Fruit fly (Drosophila melanogaster) Kc167 (cell line): Measurements from ENCODE around the gene Grx1.

Experiments
- Myc ChIP-seq: fragments of >200 bp; optimal IDR thresholded peaks from 2 replicates; lab custom pipeline; 2017; ENCODE audit warnings: missing external identifiers
- Sin3A ChIP-seq: fragments of >200 bp; optimal IDR thresholded peaks from 2 replicates; lab custom pipeline; 2018; ENCODE audit warnings: missing external identifiers
- h ChIP-seq: fragments of >200 bp; optimal IDR thresholded peaks from 3 replicates; lab custom pipeline; 2018; ENCODE audit warnings: missing external identifiers
- insv ChIP-seq: fragments of >200 bp; optimal IDR thresholded peaks from 3 replicates; lab custom pipeline; 2018; ENCODE audit warnings: missing external identifiers
- psq ChIP-seq: fragments of >200 bp; optimal IDR thresholded peaks from 2 replicates; lab custom pipeline; 2017; ENCODE audit warnings: missing external identifiers
- ttk ChIP-seq: sonication (Bioruptor generic); optimal IDR thresholded peaks from 2 replicates; lab custom pipeline; 2017; ENCODE audit warnings: missing external identifiers

The Grx1 gene

DNA sequence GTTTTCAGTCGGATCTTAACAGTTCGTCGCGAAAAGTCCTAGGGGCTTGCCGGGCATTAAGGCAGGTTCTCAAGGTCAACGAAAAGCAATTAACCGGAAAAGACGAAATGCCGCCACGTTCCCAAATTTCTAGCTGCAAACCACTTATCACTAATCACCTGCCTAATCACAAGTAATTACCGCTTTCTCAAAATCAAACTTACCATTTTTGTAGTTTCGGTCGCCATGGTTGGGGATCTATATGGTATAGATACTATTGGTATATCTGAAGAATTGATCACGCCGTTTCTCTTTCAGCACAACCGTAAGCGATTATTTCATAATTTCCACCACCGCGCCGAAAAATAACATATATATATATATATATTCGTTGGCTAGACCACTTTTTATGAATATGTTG is 23.2 kb upstream of the Grx1 start:
- no peak for TF ChIP-seq Myc (lab: Kevin White, UChicago)
- TF ChIP-seq h, result no peak
- TF ChIP-seq insv (lab: Kevin White, UChicago), result no peak
- no peak for TF ChIP-seq psq (lab: Kevin White, UChicago)
- TF ChIP-seq ttk (lab: Kevin White, UChicago), result no peak
- no peak for TF ChIP-seq Sin3A

DNA sequence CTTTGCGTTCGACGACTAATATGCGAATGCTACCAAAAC is 23.0 kb upstream of the Grx1 start, which contains the start of gene Indy:
Indy (minus strand) TSS at position 35 of the 39 bp plus-strand sequence.
- TF ChIP-seq Sin3A, result no peak

DNA sequence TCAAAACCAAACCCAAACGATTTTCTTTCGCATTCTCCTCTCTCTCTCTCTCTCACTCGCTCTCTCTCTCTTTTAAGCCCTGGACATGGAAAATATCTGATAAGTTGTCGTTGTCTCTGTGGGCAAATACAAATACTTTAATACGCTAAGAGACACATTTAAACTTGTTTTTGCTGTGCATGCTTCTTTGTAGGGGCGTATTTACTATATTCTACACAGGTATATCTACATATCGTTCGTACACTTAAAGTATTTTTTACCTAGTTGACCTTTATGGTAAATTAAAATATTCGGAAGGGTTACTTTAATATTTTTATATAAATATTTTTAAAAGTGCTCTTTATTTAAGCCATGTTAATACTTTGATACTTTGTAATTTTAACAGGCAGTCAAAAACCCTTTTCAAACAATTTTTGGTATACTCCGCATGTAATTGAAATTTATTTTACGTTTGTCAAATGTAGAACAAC is 22.7 kb upstream of the Grx1 start:
- TF ChIP-seq Sin3A, result no peak
- TF ChIP-seq ttk (lab: Kevin White, UChicago), result no peak
- no peak for TF ChIP-seq Myc (lab: Kevin White, UChicago)
- no peak for TF ChIP-seq h
- no peak for TF ChIP-seq psq (lab: Kevin White, UChicago)
- no peak for TF ChIP-seq insv (lab: Kevin White, UChicago)

DNA sequence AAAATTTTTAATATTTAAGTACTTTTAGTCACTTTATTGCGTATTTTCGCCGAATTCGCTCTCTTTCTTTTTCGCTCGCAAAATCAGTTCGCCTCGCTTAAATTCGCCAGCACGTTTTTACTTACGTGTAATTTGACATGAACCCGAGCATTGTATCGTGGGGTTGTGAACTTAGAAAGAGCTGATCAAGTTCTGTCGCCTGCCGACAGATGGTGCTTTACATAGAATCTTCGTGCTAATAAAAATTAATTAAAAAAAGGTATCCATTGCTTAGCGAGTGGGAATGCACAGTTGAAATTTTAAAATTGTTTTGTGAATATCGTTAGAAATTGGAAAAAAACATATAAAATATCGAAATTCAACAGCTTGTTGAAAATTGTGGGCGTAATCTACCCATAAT is 20.6 kb upstream of the Grx1 start:
- TF ChIP-seq insv (lab: Kevin White, UChicago), result no peak
- TF ChIP-seq Sin3A, result no peak
- no peak for TF ChIP-seq Myc (lab: Kevin White, UChicago)
- TF ChIP-seq ttk (lab: Kevin White, UChicago), result no peak
- TF ChIP-seq psq (lab: Kevin White, UChicago), result no peak
- TF ChIP-seq h, result peak; percentile 82

DNA sequence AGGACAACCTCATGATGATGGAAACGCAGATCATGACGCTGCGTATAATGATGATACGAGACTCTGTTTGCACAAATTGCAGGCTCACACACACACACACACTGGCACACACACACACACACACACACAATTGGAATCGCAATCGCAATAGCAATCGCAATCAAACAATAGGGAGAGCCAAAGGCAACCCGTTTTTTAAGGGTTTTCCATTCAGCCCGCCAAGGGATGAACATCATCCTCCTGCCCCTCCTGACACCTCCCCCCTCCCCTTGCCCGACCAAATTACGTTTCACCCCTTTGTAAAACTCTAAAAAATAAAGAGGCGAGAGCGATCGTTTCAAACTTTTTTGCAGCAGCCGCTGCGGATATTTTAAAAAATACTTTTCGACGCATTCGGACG is 16.8 kb upstream of the Grx1 start:
- no peak for TF ChIP-seq insv (lab: Kevin White, UChicago)
- TF ChIP-seq h, result no peak
- TF ChIP-seq ttk (lab: Kevin White, UChicago), result no peak
- TF ChIP-seq Myc (lab: Kevin White, UChicago), result no peak
- TF ChIP-seq Sin3A, result no peak
- no peak for TF ChIP-seq psq (lab: Kevin White, UChicago)

DNA sequence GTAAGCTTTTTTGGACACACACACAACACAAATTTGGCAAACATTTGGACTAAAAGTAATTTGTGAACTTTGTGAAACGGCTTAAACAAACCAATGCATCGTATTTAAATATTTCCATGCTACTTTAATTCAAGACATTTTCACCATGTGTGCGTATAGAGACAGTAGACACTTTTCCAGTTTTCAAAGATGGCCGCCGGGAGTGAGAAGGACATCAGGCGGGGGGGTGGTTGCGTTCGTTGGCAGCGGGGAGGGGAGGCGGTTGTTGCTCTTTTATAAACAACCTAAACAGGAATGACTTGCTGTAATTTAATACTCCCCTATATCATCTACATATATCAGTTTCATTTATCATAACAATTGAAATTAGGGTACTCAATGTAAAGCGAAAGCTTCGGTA is 15.6 kb upstream of the Grx1 start:
- TF ChIP-seq Myc (lab: Kevin White, UChicago) (no peak), insv (lab: Kevin White, UChicago) (no peak), h (no peak), ttk (lab: Kevin White, UChicago) (no peak), Sin3A (no peak), psq (lab: Kevin White, UChicago) (no peak)

DNA sequence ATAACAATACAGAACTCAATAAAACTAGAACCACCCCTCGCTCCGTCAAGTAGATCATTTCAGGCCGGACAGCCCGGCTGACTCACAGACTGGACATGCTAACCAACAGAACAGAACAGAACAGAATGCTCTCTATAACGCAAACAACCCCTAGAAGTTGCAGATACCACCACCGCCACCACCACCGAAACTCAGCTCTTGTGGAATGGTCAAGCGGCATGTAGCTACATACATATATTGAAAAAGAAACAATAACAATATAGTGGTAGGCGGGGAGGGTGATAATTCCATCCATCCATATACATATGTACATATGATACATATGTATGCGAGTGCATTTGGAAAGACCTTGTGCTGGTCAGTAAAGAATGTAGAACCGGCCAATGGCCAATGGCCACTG is 14.6 kb upstream of the Grx1 start:
- TF ChIP-seq Sin3A, result no peak
- TF ChIP-seq Myc (lab: Kevin White, UChicago), result no peak
- TF ChIP-seq insv (lab: Kevin White, UChicago), result no peak
- TF ChIP-seq ttk (lab: Kevin White, UChicago), result no peak
- TF ChIP-seq h, result no peak
- no peak for TF ChIP-seq psq (lab: Kevin White, UChicago)

DNA sequence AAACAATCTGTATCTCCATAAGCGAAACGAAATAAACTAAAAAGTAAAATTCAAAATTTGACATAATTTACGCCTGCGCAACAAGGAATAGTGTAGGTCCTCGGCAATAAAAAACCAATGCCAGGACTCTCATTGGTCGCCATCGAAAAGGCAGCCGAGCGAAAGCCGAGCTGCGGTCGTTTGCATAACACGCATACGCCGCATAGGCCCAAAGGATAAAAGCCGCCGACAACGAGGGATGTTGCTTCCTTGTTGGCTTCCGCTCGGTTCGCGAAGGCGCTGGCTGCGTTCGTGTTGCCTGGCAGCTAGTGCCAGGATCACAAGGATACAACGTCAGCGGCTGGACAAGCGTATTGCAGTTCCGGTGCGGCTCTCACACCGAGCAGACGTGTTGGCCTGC is 8.6 kb upstream of the Grx1 start:
- TF ChIP-seq Myc (lab: Kevin White, UChicago), result no peak
- TF ChIP-seq insv (lab: Kevin White, UChicago), result no peak
- no peak for TF ChIP-seq h
- TF ChIP-seq Sin3A, result no peak
- TF ChIP-seq psq (lab: Kevin White, UChicago), result no peak
- TF ChIP-seq ttk (lab: Kevin White, UChicago), result no peak

DNA sequence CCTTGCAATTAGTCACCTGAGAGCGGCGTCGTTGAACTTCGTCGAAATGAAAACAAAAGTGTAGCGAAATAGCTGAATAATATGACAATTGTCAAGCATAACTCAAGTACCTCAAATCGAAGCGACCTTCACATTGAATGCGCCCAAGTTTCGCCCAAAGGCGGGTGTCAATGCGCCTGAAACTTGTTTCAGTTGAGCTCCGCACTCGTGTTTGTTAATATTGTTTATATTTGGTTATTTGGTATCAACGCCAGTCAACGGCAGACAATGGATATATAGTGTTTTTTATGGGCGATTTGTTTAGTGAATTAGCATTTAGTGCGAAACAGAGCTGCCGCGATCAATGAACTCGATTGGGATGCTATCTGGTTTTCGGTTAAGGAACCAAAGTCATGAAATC is 7.1 kb upstream of the Grx1 start:
- TF ChIP-seq Sin3A (no peak), psq (lab: Kevin White, UChicago) (no peak), insv (lab: Kevin White, UChicago) (no peak), Myc (lab: Kevin White, UChicago) (no peak)

DNA sequence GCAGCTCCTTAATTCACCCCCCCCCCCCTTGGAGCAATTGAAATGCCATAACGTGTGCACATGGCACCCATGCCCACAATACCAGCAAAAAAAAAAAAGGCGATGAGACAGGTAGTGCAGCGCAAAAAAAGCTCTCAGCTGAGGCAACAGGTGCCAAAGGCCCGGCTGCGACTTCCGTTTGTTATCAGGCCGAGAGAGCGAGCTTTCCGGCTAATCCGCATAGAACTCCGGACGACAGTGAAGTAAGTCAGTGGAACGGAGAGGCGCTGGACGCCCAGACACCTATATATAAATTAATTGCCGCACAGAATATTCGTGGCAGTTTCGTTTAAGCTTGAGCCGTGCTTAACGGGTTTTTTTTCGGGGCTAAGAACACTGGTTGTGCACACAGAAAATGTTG is 5.7 kb upstream of the Grx1 start, which contains the start of gene CG6865:
CG6865 (plus strand) TSS at position 321 of the 400 bp plus-strand sequence.
- TF ChIP-seq Sin3A (no peak), h (no peak), psq (lab: Kevin White, UChicago) (no peak), Myc (lab: Kevin White, UChicago) (no peak), ttk (lab: Kevin White, UChicago) (no peak), insv (lab: Kevin White, UChicago) (no peak)

DNA sequence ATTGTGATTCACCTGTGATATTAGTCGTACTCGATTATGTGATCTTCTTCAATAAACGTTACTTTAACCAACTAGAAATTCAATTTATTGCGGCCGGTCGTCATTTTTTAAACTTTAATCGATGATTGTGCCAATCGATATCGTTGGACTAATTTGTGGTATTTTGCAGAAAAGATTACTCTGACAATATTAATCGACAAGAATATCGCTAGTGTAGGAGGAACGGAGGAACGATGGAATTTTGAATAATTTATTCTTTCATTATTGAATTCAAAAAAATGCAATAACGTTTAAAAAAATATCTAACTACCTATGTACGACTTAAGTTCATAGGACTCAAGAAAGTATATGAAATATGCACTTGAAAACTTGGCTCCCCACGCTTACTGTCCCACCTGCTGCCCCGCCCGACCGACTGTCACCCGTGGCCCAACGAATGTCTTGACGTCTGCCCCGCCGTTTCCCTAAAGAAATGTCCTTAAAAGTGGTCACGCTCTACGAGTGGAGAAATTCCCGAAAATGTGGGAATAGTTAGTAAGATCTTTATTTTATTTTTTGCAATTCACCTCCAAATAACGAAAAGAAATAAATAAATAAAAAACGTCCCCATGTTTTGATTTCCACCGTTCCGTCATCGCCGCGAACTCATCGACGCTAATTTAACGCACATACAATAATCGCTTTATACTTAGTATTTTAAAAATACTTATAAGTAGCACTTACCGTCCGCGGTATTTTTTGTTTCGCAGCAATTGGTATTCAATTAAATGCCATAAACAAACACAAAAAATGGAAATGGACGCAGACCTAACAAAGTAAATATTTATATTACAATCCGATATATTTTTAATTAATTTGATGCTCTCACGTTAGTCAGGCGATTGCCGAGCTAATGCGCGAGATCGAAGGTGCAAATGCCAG is 3.3 kb upstream of the Grx1 start, which contains the start of gene CG14074:
CG14074 (plus strand) TSS at position 779 of the 921 bp plus-strand sequence.
- TF ChIP-seq h (no peak), ttk (lab: Kevin White, UChicago) (no peak), Sin3A (no peak), Myc (lab: Kevin White, UChicago) (no peak), insv (lab: Kevin White, UChicago) (no peak), psq (lab: Kevin White, UChicago) (no peak)

DNA sequence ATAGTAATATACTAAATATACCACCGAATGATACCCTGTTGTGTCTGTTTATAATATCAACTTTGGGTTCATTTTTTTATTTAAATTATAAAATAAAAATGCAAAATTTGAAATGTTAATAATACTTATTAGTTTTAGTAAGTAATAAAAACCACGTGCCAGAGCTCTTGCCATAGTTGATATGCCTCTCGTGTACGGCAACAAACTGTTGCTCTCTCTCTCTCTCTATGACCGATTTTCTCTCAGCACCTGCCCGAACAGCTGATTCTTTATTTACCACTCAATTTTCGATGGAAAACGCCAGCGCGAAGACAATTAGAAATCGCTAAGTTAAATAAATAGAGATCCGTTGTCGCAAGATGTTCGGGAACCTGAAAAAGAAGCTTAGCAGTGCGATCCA is 1.5 kb upstream of the Grx1 start, which contains the start of gene Dysb:
Dysb (plus strand) TSS at position 251 of the 400 bp plus-strand sequence.
- TF ChIP-seq h, result no peak
- no peak for TF ChIP-seq ttk (lab: Kevin White, UChicago)
- no peak for TF ChIP-seq Myc (lab: Kevin White, UChicago)
- no peak for TF ChIP-seq Sin3A
- TF ChIP-seq psq (lab: Kevin White, UChicago), result no peak
- TF ChIP-seq insv (lab: Kevin White, UChicago), result no peak

DNA sequence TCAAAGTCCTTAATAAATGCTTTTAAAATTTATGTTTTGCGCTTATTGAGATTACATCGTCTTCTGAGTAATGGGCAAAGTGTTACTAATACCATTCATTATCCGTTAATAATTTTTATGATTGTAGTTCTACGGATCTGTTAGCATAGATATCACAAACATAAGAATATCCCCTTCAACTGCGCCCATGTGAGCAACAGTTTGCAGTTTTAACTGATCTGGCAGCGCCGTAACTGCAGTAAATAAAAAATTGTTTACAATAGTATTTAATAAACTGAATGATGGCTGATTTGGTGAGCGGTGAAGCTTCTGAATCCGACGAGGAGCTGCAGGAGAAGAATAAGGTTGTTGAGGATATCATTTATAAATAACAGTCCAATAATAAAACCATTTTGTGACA is 997 bp downstream of the Grx1 start, which contains the start of gene Blos3:
Blos3 (plus strand) TSS at position 198 of the 400 bp plus-strand sequence.
- TF ChIP-seq ttk (lab: Kevin White, UChicago) (no peak), Sin3A (no peak), Myc (lab: Kevin White, UChicago) (no peak), psq (lab: Kevin White, UChicago) (no peak)
